Worm (Caenorhabditis elegans): Measurements from ENCODE around the gene ccdc-55.

- no peak for TF ChIP-seq ama-1 (optimal IDR thresholded peaks at IDR 0.05)
- no peak for TF ChIP-seq hnd-1 (tag; optimal IDR thresholded peaks at IDR 0.05)
- no peak for TF ChIP-seq tra-4 (tag; optimal IDR thresholded peaks at IDR 0.05)
- TF ChIP-seq tbx-11 (GFP tag; IDR thresholded peaks at IDR 0.05), result no peak
Measured at ce11 chrIII:4143170-4143569, 25.4 kb downstream of the ccdc-55 start.
